Fruit fly (Drosophila melanogaster) whole organism, embryonic: Measurements from ENCODE around the gene Nubp1.

Experiments used
- CG10209 ChIP-seq: fragments of 200-800 bp; sonication (Bioruptor generic); optimal IDR thresholded peaks from 3 replicates; lab custom pipeline; 2017; ENCODE audit warnings: missing biosample characterization, mild to moderate bottlenecking, missing genetic modification characterization, missing genetic modification reagents
- CG10366 ChIP-seq: fragments of 200-800 bp; sonication (Bioruptor generic); IDR thresholded peaks from 2 replicates; pipeline ENCODE4 v1.3.6; 2022; ENCODE audit warnings: missing biosample characterization, missing genetic modification characterization
- CG11504 ChIP-seq: fragments of 200-800 bp; sonication (Bioruptor generic); optimal IDR thresholded peaks from 3 replicates; lab custom pipeline; 2019; ENCODE audit warnings: missing biosample characterization, mild to moderate bottlenecking, missing genetic modification characterization, moderate library complexity
- CG12071 ChIP-seq: fragments of 200-800 bp; sonication (Bioruptor generic); optimal IDR thresholded peaks from 3 replicates; lab custom pipeline; 2018; ENCODE audit warnings: missing biosample characterization, mild to moderate bottlenecking, missing genetic modification characterization
- CG12104 ChIP-seq: fragments of 200-800 bp; sonication (Bioruptor generic); optimal IDR thresholded peaks from 3 replicates; lab custom pipeline; 2016; ENCODE audit warnings: missing biosample characterization, missing genetic modification characterization
- CG12299 ChIP-seq: fragments of 200-800 bp; sonication (Bioruptor generic); optimal IDR thresholded peaks from 2 replicates; lab custom pipeline; 2018; ENCODE audit warnings: missing biosample characterization, mild to moderate bottlenecking, missing genetic modification characterization
- CG12391 ChIP-seq: fragments of 200-800 bp; sonication (Bioruptor generic); optimal IDR thresholded peaks from 3 replicates; lab custom pipeline; 2018; ENCODE audit warnings: missing biosample characterization, mild to moderate bottlenecking, missing genetic modification characterization, moderate library complexity
- CG12659 ChIP-seq: fragments of 200-800 bp; sonication (Bioruptor generic); optimal IDR thresholded peaks from 3 replicates; lab custom pipeline; 2017; ENCODE audit warnings: mild to moderate bottlenecking, missing biosample characterization, missing genetic modification reagents, missing genetic modification characterization
- CG12769 ChIP-seq: fragments of 200-800 bp; sonication (Bioruptor generic); optimal IDR thresholded peaks from 2 replicates; lab custom pipeline; 2019; ENCODE audit warnings: missing biosample characterization, mild to moderate bottlenecking, missing genetic modification characterization, moderate library complexity
- CG13424 ChIP-seq: fragments of 200-800 bp; sonication (Bioruptor generic); optimal IDR thresholded peaks from 2 replicates; lab custom pipeline; 2019; ENCODE audit warnings: missing biosample characterization, mild to moderate bottlenecking, missing genetic modification characterization, moderate library complexity
- CG14710 ChIP-seq: fragments of 200-800 bp; sonication (Bioruptor generic); optimal IDR thresholded peaks from 3 replicates; lab custom pipeline; 2019; ENCODE audit warnings: missing biosample characterization, mild to moderate bottlenecking, missing genetic modification characterization, moderate library complexity
- CG15601 ChIP-seq: fragments of 200-800 bp; sonication (Bioruptor generic); optimal IDR thresholded peaks from 3 replicates; lab custom pipeline; 2019; ENCODE audit warnings: missing biosample characterization, mild to moderate bottlenecking, missing genetic modification characterization, moderate library complexity
- CG16779 ChIP-seq: fragments of 200-800 bp; sonication (Bioruptor generic); IDR thresholded peaks from 2 replicates; pipeline ENCODE4 v1.3.6; 2022; ENCODE audit warnings: missing biosample characterization, missing genetic modification characterization
- CG18619 ChIP-seq: fragments of 200-800 bp; sonication (Bioruptor generic); optimal IDR thresholded peaks from 3 replicates; lab custom pipeline; 2017; ENCODE audit warnings: missing biosample characterization, mild to moderate bottlenecking, missing genetic modification characterization
- CG31224 ChIP-seq: fragments of 200-800 bp; sonication (Bioruptor generic); IDR thresholded peaks from 2 replicates; pipeline ENCODE4 v1.3.6; 2022; ENCODE audit warnings: missing biosample characterization, missing genetic modification characterization
- CG34376 ChIP-seq: fragments of 200-800 bp; sonication (Bioruptor generic); optimal IDR thresholded peaks from 2 replicates; lab custom pipeline; 2018; ENCODE audit warnings: missing biosample characterization, mild to moderate bottlenecking, missing genetic modification characterization
- CG7745 ChIP-seq: fragments of 200-800 bp; sonication (Bioruptor generic); optimal IDR thresholded peaks from 2 replicates; lab custom pipeline; 2018; ENCODE audit warnings: missing biosample characterization, mild to moderate bottlenecking, missing genetic modification characterization, moderate library complexity
- CG9797 ChIP-seq: fragments of 200-800 bp; sonication (Bioruptor generic); optimal IDR thresholded peaks from 3 replicates; lab custom pipeline; 2018; ENCODE audit warnings: missing biosample characterization, mild to moderate bottlenecking, missing genetic modification characterization
- CG9876 ChIP-seq: fragments of 200-800 bp; sonication (Bioruptor generic); optimal IDR thresholded peaks from 2 replicates; lab custom pipeline; 2016; ENCODE audit warnings: missing biosample characterization, missing genetic modification characterization
- Dad ChIP-seq: fragments of 200-800 bp; sonication (Bioruptor generic); optimal IDR thresholded peaks from 3 replicates; lab custom pipeline; 2016; ENCODE audit warnings: missing biosample characterization, missing genetic modification characterization
- Dbx ChIP-seq: fragments of 200-800 bp; sonication (Bioruptor generic); IDR thresholded peaks from 3 replicates; pipeline ENCODE4 v1.3.6; 2022; ENCODE audit warnings: missing biosample characterization, missing genetic modification characterization
- Dip2 ChIP-seq: fragments of 200-800 bp; sonication (Bioruptor generic); IDR thresholded peaks from 2 replicates; pipeline ENCODE4 v1.3.6; 2022; ENCODE audit warnings: missing biosample characterization, missing genetic modification characterization
- Hey ChIP-seq: fragments of 200-800 bp; sonication (Bioruptor generic); optimal IDR thresholded peaks from 3 replicates; lab custom pipeline; 2018; ENCODE audit warnings: missing biosample characterization, mild to moderate bottlenecking, missing genetic modification characterization
- Hmx ChIP-seq: fragments of 200-800 bp; sonication (Bioruptor generic); optimal IDR thresholded peaks from 2 replicates; lab custom pipeline; 2016; ENCODE audit warnings: missing biosample characterization, missing genetic modification characterization
- Lpt ChIP-seq: fragments of >200 bp; optimal IDR thresholded peaks from 2 replicates; lab custom pipeline; 2018; ENCODE audit warnings: missing biosample characterization, missing genetic modification characterization
- MBD-R2 ChIP-seq: fragments of 200-800 bp; sonication (Bioruptor generic); IDR thresholded peaks from 2 replicates; pipeline ENCODE4 v1.3.6; 2022; ENCODE audit warnings: missing biosample characterization, missing genetic modification characterization
- NC2α ChIP-seq: fragments of 200-800 bp; sonication (Bioruptor generic); optimal IDR thresholded peaks from 2 replicates; lab custom pipeline; 2016; ENCODE audit warnings: missing biosample characterization, missing genetic modification characterization
- Optix ChIP-seq: fragments of 200-800 bp; sonication (Bioruptor generic); IDR thresholded peaks from 3 replicates; pipeline ENCODE4 v1.3.6; 2022; ENCODE audit warnings: missing biosample characterization, missing genetic modification characterization
- Six4 ChIP-seq: fragments of 200-800 bp; sonication (Bioruptor generic); optimal IDR thresholded peaks from 2 replicates; lab custom pipeline; 2016; ENCODE audit warnings: missing biosample characterization, missing genetic modification characterization
- bbx ChIP-seq: fragments of 200-800 bp; sonication (Bioruptor generic); IDR thresholded peaks from 2 replicates; pipeline ENCODE4 v1.3.6; 2022; ENCODE audit warnings: missing biosample characterization, missing genetic modification characterization; ENCODE audit not compliant: partially characterized antibody
- croc ChIP-seq: fragments of 200-800 bp; sonication (Bioruptor generic); conservative IDR thresholded peaks from 3 replicates; pipeline ENCODE4 v1.3.6; 2022; ENCODE audit warnings: missing biosample characterization, missing genetic modification characterization
- cwo ChIP-seq: fragments of 200-800 bp; sonication (Bioruptor generic); optimal IDR thresholded peaks from 3 replicates; lab custom pipeline; 2017; ENCODE audit warnings: missing biosample characterization, missing genetic modification characterization, mild to moderate bottlenecking, moderate library complexity, missing genetic modification reagents
- ewg ChIP-seq: fragments of 200-800 bp; sonication (Bioruptor generic); optimal IDR thresholded peaks from 3 replicates; lab custom pipeline; 2017; ENCODE audit warnings: mild to moderate bottlenecking, missing biosample characterization, missing genetic modification reagents, missing genetic modification characterization
- fd64A ChIP-seq: fragments of 200-800 bp; sonication (Bioruptor generic); optimal IDR thresholded peaks from 3 replicates; lab custom pipeline; 2018; ENCODE audit warnings: missing biosample characterization, mild to moderate bottlenecking, missing genetic modification characterization
- gcm ChIP-seq: fragments of 200-800 bp; sonication (Bioruptor generic); optimal IDR thresholded peaks from 2 replicates; lab custom pipeline; 2019; ENCODE audit warnings: missing biosample characterization, mild to moderate bottlenecking, missing genetic modification characterization, moderate library complexity
- gsb ChIP-seq: fragments of 200-800 bp; sonication (Bioruptor generic); IDR thresholded peaks from 2 replicates; pipeline ENCODE4 v1.3.6; 2022; ENCODE audit warnings: missing biosample characterization, missing genetic modification characterization
- h ChIP-seq: fragments of >200 bp; optimal IDR thresholded peaks from 2 replicates; lab custom pipeline; 2017
- hb ChIP-seq: fragments of 200-800 bp; sonication (Bioruptor generic); IDR thresholded peaks from 3 replicates; pipeline ENCODE4 v1.3.6; 2022; ENCODE audit warnings: missing biosample characterization, missing genetic modification characterization; ENCODE audit not compliant: partially characterized antibody
- hbn ChIP-seq: fragments of 200-800 bp; sonication (Bioruptor generic); IDR thresholded peaks from 2 replicates; pipeline ENCODE4 v1.3.6; 2022; ENCODE audit warnings: missing biosample characterization, missing genetic modification characterization; ENCODE audit not compliant: partially characterized antibody
- lov ChIP-seq, 2 experiments: fragments of 200-800 bp in 1 of 2; fragments of >200 bp in 1 of 2; sonication (Bioruptor generic) in 1 of 2; IDR thresholded peaks in 1 of 2; optimal IDR thresholded peaks in 1 of 2; 2 replicates in 1 of 2; 3 replicates in 1 of 2; pipeline versions ENCODE4 v1.3.6 to Lab custom; 2017 to 2022; ENCODE audit warnings: missing biosample characterization in 1 of 2, missing genetic modification characterization in 1 of 2
- nau ChIP-seq: fragments of 200-800 bp; sonication (Bioruptor generic); optimal IDR thresholded peaks from 3 replicates; lab custom pipeline; 2017; ENCODE audit warnings: missing biosample characterization, mild to moderate bottlenecking, missing genetic modification characterization, missing genetic modification reagents
- nom ChIP-seq: fragments of 200-800 bp; sonication (Bioruptor generic); optimal IDR thresholded peaks from 2 replicates; lab custom pipeline; 2017; ENCODE audit warnings: missing biosample characterization, missing genetic modification characterization, mild to moderate bottlenecking, moderate library complexity, missing genetic modification reagents
- org-1 ChIP-seq: fragments of 200-800 bp; sonication (Bioruptor generic); optimal IDR thresholded peaks from 2 replicates; lab custom pipeline; 2017; ENCODE audit warnings: missing biosample characterization, missing genetic modification characterization
- pan ChIP-seq, 4 experiments: fragments of >200 bp in 3 of 4; fragments of 200-800 bp in 1 of 4; sonication (Bioruptor generic) in 1 of 4; optimal IDR thresholded peaks in 3 of 4; IDR thresholded peaks in 1 of 4; 2 replicates each; pipeline versions ENCODE4 v1.3.6 to Lab custom; 2017 to 2022; ENCODE audit warnings: missing biosample characterization in 2 of 4, missing genetic modification characterization in 2 of 4, mixed read lengths in 1 of 4
- sc ChIP-seq, 3 experiments: fragments of >200 bp in 2 of 3; fragments of 200-800 bp in 1 of 3; sonication (Bioruptor generic) in 1 of 3; optimal IDR thresholded peaks; 2 replicates in 2 of 3; 3 replicates in 1 of 3; lab custom pipeline; 2017; ENCODE audit warnings: mild to moderate bottlenecking in 1 of 3, missing biosample characterization in 1 of 3, missing genetic modification characterization in 1 of 3, missing genetic modification reagents in 1 of 3
- ssp ChIP-seq: fragments of 200-800 bp; sonication (Bioruptor generic); IDR thresholded peaks from 2 replicates; pipeline ENCODE4 v1.3.6; 2022; ENCODE audit warnings: missing biosample characterization, missing genetic modification characterization
- usp ChIP-seq: fragments of >200 bp; optimal IDR thresholded peaks from 2 replicates; lab custom pipeline; 2017; ENCODE audit warnings: missing biosample characterization, missing genetic modification characterization
- vvl ChIP-seq: fragments of 200-800 bp; sonication (Bioruptor generic); IDR thresholded peaks from 2 replicates; pipeline ENCODE4 v1.3.6; 2022; ENCODE audit warnings: missing biosample characterization, missing genetic modification characterization

Nubp1 gene

DNA sequence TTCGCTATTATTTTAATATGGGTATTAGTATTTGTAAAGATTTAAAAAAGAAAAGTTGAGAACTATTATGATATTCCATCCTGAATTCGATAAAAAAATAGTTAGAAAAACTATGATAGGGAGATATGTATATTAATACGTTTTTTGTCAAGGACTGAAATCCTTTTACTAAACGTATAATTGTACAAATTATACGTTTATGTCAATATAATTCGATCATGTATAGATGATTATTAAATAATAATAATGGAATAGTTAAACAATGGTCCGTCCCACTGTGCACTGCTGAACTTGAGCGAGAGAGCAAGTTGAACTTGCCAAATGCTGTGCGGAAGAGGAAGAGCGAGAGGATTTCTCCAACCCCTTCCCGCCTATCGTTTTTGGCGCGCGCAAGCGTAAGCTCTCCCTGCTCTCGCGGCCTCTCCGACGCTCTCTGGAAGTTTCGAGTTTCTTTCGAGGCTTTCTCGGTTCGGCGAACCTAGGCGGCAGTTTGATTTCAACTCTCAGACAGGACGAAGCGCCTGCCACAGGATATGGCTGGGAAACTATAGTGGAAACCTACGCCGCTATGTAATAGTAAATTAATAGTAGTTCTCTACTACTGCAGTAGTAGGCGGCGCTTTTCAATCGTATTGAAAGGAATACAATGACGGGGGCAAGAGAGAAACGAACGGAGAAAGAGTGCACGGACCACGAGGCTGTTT is 47.3 kb upstream of the Nubp1 start (continued):
- TF ChIP-seq CG31224 (no peak), ewg (peak; percentile 92), CG12769 (tag; lab: Kevin White, UChicago) (no peak), bbx (GFP tag; lab: Robert Waterston, UW) (no peak), Hmx (GFP tag; lab: Kevin White, UChicago) (no peak), ssp (GFP tag; lab: Robert Waterston, UW) (no peak; the same call in 1 of the 2 replicates), CG14710 (tag; lab: Kevin White, UChicago) (peak; percentile 64), Lpt (GFP tag; lab: Kevin White, UChicago) (no peak), croc (GFP tag; lab: Robert Waterston, UW) (0 out of 3 replicates have a peak, but pooled peaks have one; percentile 16), sc (optimal IDR thresholded peaks at IDR 0.05; lab: Kevin White, UChicago) (no peak), sc (GFP tag; optimal IDR thresholded peaks at IDR 0.05; lab: Kevin White, UChicago) (no peak), CG12299 (tag; lab: Kevin White, UChicago) (peak; percentile 64), CG18619 (GFP tag; lab: Kevin White, UChicago) (peak; percentile 60), Hey (no peak), hbn (GFP tag; lab: Robert Waterston, UW) (0 out of 2 replicates have a peak, but pooled peaks have one; percentile 18), vvl (GFP tag; lab: Robert Waterston, UW) (no peak), Six4 (GFP tag; lab: Kevin White, UChicago) (peak; percentile 33), CG10366 (no peak), fd64A (no peak), gcm (GFP tag; lab: Kevin White, UChicago) (peak; percentile 55), hb (GFP tag; lab: Robert Waterston, UW) (no peak), lov (optimal IDR thresholded peaks at IDR 0.05; lab: Kevin White, UChicago) (no peak), lov (GFP tag; IDR thresholded peaks at IDR 0.05; lab: Robert Waterston, UW) (no peak), nom (peak; percentile 36), CG7745 (tag; lab: Kevin White, UChicago) (no peak), CG11504 (peak; percentile 84), CG12659 (GFP tag; lab: Kevin White, UChicago) (peak; percentile 59), CG34376 (GFP tag; lab: Kevin White, UChicago) (peak; percentile 41), CG12104 (GFP tag; lab: Kevin White, UChicago) (peak; percentile 12), NC2α (GFP tag; lab: Kevin White, UChicago) (no peak), Dbx (GFP tag; lab: Robert Waterston, UW) (no peak), gsb (no peak), org-1 (GFP tag; lab: Kevin White, UChicago) (peak; percentile 54), CG9797 (GFP tag; lab: Kevin White, UChicago) (no peak), CG12071 (GFP tag; lab: Kevin White, UChicago) (no peak), pan (optimal IDR thresholded peaks at IDR 0.05; lab: Kevin White, UChicago) (no peak), pan (GFP tag; optimal IDR thresholded peaks at IDR 0.05 in 1 of 2, IDR thresholded peaks at IDR 0.05 in 1 of 2) (no peak), nau (GFP tag; lab: Kevin White, UChicago) (no peak), Dad (GFP tag; lab: Kevin White, UChicago) (no peak), h (lab: Kevin White, UChicago) (no peak), CG12391 (tag; lab: Kevin White, UChicago) (peak; percentile 63), CG10209 (GFP tag; lab: Kevin White, UChicago) (peak; percentile 47), CG16779 (GFP tag; lab: Robert Waterston, UW) (no peak), cwo (GFP tag; lab: Kevin White, UChicago) (peak; percentile 75), CG15601 (tag; lab: Kevin White, UChicago) (peak; percentile 51), CG13424 (tag; lab: Kevin White, UChicago) (peak; percentile 86), MBD-R2 (GFP tag; lab: Robert Waterston, UW) (no peak), CG9876 (GFP tag; lab: Kevin White, UChicago) (no peak), Optix (no peak), usp (GFP tag; lab: Kevin White, UChicago) (no peak), Dip2 (GFP tag; lab: Robert Waterston, UW) (no peak)
